Worm (Caenorhabditis elegans) whole organism, mixed stage, embryonic: ENCODE measurements around the gene C54E4.5.

Experiments used
- M03D4.4 ChIP-seq: sonication (generic microtip); optimal IDR thresholded peaks from 2 replicates; lab custom pipeline; 2017; ENCODE audit warnings: mild to moderate bottlenecking, missing genetic modification characterization, missing compliant biosample characterization
- ceh-39 ChIP-seq: fragments of 150-350 bp; optimal IDR thresholded peaks from 2 replicates; lab custom pipeline; 2014; ENCODE audit warnings: missing biosample characterization, missing genetic modification characterization
- ceh-43 ChIP-seq: fragments of 200-800 bp; sonication (Bioruptor generic); optimal IDR thresholded peaks from 2 replicates; lab custom pipeline; 2018; ENCODE audit warnings: mild to moderate bottlenecking, missing genetic modification characterization, moderate library complexity, missing compliant biosample characterization
- ces-1 ChIP-seq: fragments of 150-350 bp; optimal IDR thresholded peaks from 2 replicates; lab custom pipeline; 2014; ENCODE audit warnings: missing biosample characterization, missing genetic modification reagents, missing genetic modification characterization
- drap-1 ChIP-seq: fragments of 200-800 bp; sonication (Bioruptor generic); optimal IDR thresholded peaks from 3 replicates; lab custom pipeline; 2018; ENCODE audit warnings: mild to moderate bottlenecking, missing genetic modification characterization, missing compliant biosample characterization
- elt-3 ChIP-seq: fragments of 150-350 bp; optimal IDR thresholded peaks from 2 replicates; lab custom pipeline; 2014; ENCODE audit warnings: missing biosample characterization, missing genetic modification characterization
- mep-1 ChIP-seq: fragments of 150-350 bp; optimal IDR thresholded peaks from 2 replicates; lab custom pipeline; 2017; ENCODE audit warnings: missing biosample characterization, missing genetic modification reagents, missing genetic modification characterization, inconsistent platforms
- mls-2 ChIP-seq: sonication (generic microtip); optimal IDR thresholded peaks from 2 replicates; lab custom pipeline; 2016; ENCODE audit warnings: mild to moderate bottlenecking, missing genetic modification characterization, moderate library complexity, missing compliant biosample characterization
- nhr-237 ChIP-seq: fragments of 150-350 bp; optimal IDR thresholded peaks from 2 replicates; lab custom pipeline; 2014; ENCODE audit warnings: missing biosample characterization, missing genetic modification characterization
- nhr-76 ChIP-seq: sonication (generic microtip); optimal IDR thresholded peaks from 2 replicates; lab custom pipeline; 2017; ENCODE audit warnings: missing biosample characterization, missing genetic modification characterization
- snpc-4 ChIP-seq: fragments of 150-350 bp; optimal IDR thresholded peaks from 2 replicates; lab custom pipeline; 2014; ENCODE audit warnings: missing biosample characterization, missing genetic modification characterization
- sptf-1 ChIP-seq: sonication (generic microtip); optimal IDR thresholded peaks from 2 replicates; lab custom pipeline; 2017; ENCODE audit warnings: mild to moderate bottlenecking, missing genetic modification characterization, moderate library complexity, missing compliant biosample characterization
- unc-62 ChIP-seq: fragments of 150-350 bp; optimal IDR thresholded peaks from 2 replicates; lab custom pipeline; 2014; ENCODE audit warnings: missing biosample characterization, missing genetic modification reagents, missing genetic modification characterization
- ztf-11 ChIP-seq: fragments of 150-350 bp; optimal IDR thresholded peaks from 2 replicates; lab custom pipeline; 2014; ENCODE audit warnings: missing biosample characterization, missing genetic modification characterization

- TF ChIP-seq ces-1 (no peak), elt-3 (tag; lab: Kevin White, UChicago) (no peak), drap-1 (no peak), sptf-1 (tag; lab: Kevin White, UChicago) (no peak), snpc-4 (tag; lab: Kevin White, UChicago) (no peak), nhr-237 (tag; lab: Kevin White, UChicago) (no peak), ztf-11 (no peak), nhr-76 (no peak), ceh-43 (GFP tag; lab: Kevin White, UChicago) (no peak), M03D4.4 (tag; lab: Kevin White, UChicago) (no peak), ceh-39 (tag; lab: Kevin White, UChicago) (no peak), unc-62 (GFP tag; lab: Kevin White, UChicago) (no peak), mep-1 (tag; lab: Kevin White, UChicago) (no peak), mls-2 (tag; lab: Kevin White, UChicago) (no peak)
Observed at ce11 chrIV:2106708-2107107, 42.4 kb downstream of the C54E4.5 start.
